Worm (Caenorhabditis elegans) whole organism, late embryonic: ENCODE results near the gene npl-10.

Experiments used
- C38D4.7 ChIP-seq: fragments of 200-800 bp; sonication (Bioruptor generic); optimal IDR thresholded peaks from 2 replicates; lab custom pipeline; 2018; ENCODE audit warnings: mild to moderate bottlenecking, missing genetic modification characterization, moderate library complexity, missing compliant biosample characterization
- Y22D7AL.16 ChIP-seq: sonication (generic microtip); optimal IDR thresholded peaks from 2 replicates; lab custom pipeline; 2016; ENCODE audit warnings: missing genetic modification characterization, missing compliant biosample characterization
- ceh-31 ChIP-seq: sonication (generic microtip); optimal IDR thresholded peaks from 2 replicates; lab custom pipeline; 2016; ENCODE audit warnings: missing genetic modification characterization, missing compliant biosample characterization
- elt-2 ChIP-seq: sonication (generic microtip); optimal IDR thresholded peaks from 2 replicates; lab custom pipeline; 2016; ENCODE audit warnings: missing genetic modification reagents, missing genetic modification characterization, missing compliant biosample characterization
- nfya-1 ChIP-seq: sonication (generic microtip); optimal IDR thresholded peaks from 2 replicates; lab custom pipeline; 2017; ENCODE audit warnings: missing genetic modification characterization, mild to moderate bottlenecking, missing compliant biosample characterization, antibody characterized with exemption, moderate library complexity
- pax-1 ChIP-seq: fragments of 150-350 bp; optimal IDR thresholded peaks from 2 replicates; lab custom pipeline; 2014; ENCODE audit warnings: missing biosample characterization, missing genetic modification characterization
- rnt-1 ChIP-seq: sonication (generic microtip); optimal IDR thresholded peaks from 2 replicates; lab custom pipeline; 2016; ENCODE audit warnings: missing genetic modification characterization, missing compliant biosample characterization
- sox-2 ChIP-seq: fragments of 200-800 bp; sonication (Bioruptor generic); IDR thresholded peaks from 2 replicates; pipeline ENCODE4 v1.3.6; 2022; ENCODE audit warnings: missing genetic modification reagents, missing genetic modification characterization, missing compliant biosample characterization
- unc-3 ChIP-seq, 2 experiments: fragments of 200-800 bp in 1 of 2; sonication (Bioruptor generic) in 1 of 2; sonication (generic microtip) in 1 of 2; conservative IDR thresholded peaks in 1 of 2; optimal IDR thresholded peaks in 1 of 2; 2 replicates each; pipeline versions ENCODE4 v1.3.6 to Lab custom; 2016 to 2022; ENCODE audit warnings: missing compliant biosample characterization in 2 of 2, missing genetic modification characterization in 2 of 2, missing genetic modification reagents in 1 of 2

ce11 chrIII:3898354-3898753, 37.4 kb downstream of the npl-10 start:
- TF ChIP-seq elt-2 (tag; lab: Kevin White, UChicago) (no peak), pax-1 (tag; lab: Kevin White, UChicago) (no peak), nfya-1 (tag; lab: Kevin White, UChicago) (peak; percentile 88), unc-3 (GFP tag; conservative IDR thresholded peaks at IDR 0.05; lab: Robert Waterston, UW) (no peak), unc-3 (tag; optimal IDR thresholded peaks at IDR 0.05; lab: Kevin White, UChicago) (no peak), Y22D7AL.16 (no peak), ceh-31 (tag; lab: Kevin White, UChicago) (no peak), rnt-1 (tag; lab: Kevin White, UChicago) (no peak), sox-2 (no peak), C38D4.7 (no peak)
